Worm (Caenorhabditis elegans) whole organism, midembryonic: Measurements from ENCODE around the gene pals-40.

Source experiments
- flt-1 ChIP-seq: fragments of 200-800 bp; sonication (Bioruptor generic); IDR thresholded peaks from 2 replicates; pipeline ENCODE4 v1.3.6; 2022; ENCODE audit warnings: missing genetic modification characterization, missing compliant biosample characterization
- klf-2 ChIP-seq: fragments of 200-800 bp; sonication (Bioruptor generic); conservative IDR thresholded peaks from 2 replicates; pipeline ENCODE4 v1.3.6; 2022; ENCODE audit warnings: missing genetic modification reagents, missing genetic modification characterization, missing compliant biosample characterization
- ref-1 ChIP-seq: fragments of 200-800 bp; sonication (Bioruptor generic); conservative IDR thresholded peaks from 2 replicates; pipeline ENCODE4 v1.3.6; 2022; ENCODE audit warnings: missing genetic modification reagents, missing genetic modification characterization, missing compliant biosample characterization
- tab-1 ChIP-seq: fragments of 200-800 bp; sonication (Bioruptor generic); IDR thresholded peaks from 2 replicates; pipeline ENCODE4 v1.3.6; 2022; ENCODE audit warnings: missing genetic modification characterization, missing compliant biosample characterization
- ztf-23 ChIP-seq: fragments of 200-800 bp; sonication (Bioruptor generic); IDR thresholded peaks from 2 replicates; pipeline ENCODE4 v1.3.6; 2022; ENCODE audit warnings: missing genetic modification reagents, missing genetic modification characterization, missing compliant biosample characterization

ce11 chrIII:1398183-1398582 is 20.4 kb upstream of the pals-40 start:
- no peak for TF ChIP-seq ref-1
- TF ChIP-seq klf-2 (GFP tag; lab: Robert Waterston, UW), result no peak
- no peak for TF ChIP-seq tab-1 (GFP tag; lab: Robert Waterston, UW)
- TF ChIP-seq flt-1 (GFP tag; lab: Robert Waterston, UW), result no peak
- TF ChIP-seq ztf-23 (GFP tag; lab: Robert Waterston, UW), result no peak
